Worm (Caenorhabditis elegans): ENCODE results near the gene vps-54.

ce11 chrV:10602051-10602937, 26.1 kb upstream of the vps-54 start, which contains the start of gene H27A22.1:
- TF ChIP-seq ztf-23 (GFP tag; IDR thresholded peaks at IDR 0.05) (no peak), flt-1 (GFP tag; IDR thresholded peaks at IDR 0.05) (no peak)

All from whole organism, midembryonic.